Worm (Caenorhabditis elegans): Measurements from ENCODE around the gene irld-3.
A peak's percentile ranks its signal among the peaks of the same experiment; 100 is the strongest.

The irld-3 gene

DNA sequence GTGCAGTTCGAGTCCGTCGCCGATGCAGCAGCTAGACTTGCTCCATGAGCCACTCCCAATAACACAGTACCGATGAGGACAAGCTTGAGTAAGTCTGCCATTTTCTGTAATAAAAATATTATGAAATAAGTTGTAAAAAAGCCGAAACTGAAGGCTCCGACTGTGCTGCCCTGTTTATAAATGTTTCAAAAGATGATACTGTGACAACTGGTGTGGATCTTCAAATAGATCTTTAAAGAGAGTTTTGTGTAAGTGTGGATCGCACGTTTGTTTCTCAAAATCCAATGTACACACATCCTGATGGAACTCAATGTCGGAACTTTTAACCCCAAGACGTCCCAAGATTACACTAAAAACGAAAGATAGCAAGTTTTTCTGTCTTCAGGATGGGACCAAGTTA is 30.3 kb upstream of the irld-3 start, which contains the start of gene C36C5.15:
C36C5.15 (minus strand) TSS at position 101 of the 400 bp plus-strand sequence.
- TF ChIP-seq Y5F2A.4 (GFP tag; optimal IDR thresholded peaks at IDR 0.05), result no peak
- no peak for TF ChIP-seq zag-1 (tag; optimal IDR thresholded peaks at IDR 0.05)
- no peak for TF ChIP-seq nhr-6 (tag; optimal IDR thresholded peaks at IDR 0.05)
- TF ChIP-seq unc-62 (GFP tag; optimal IDR thresholded peaks at IDR 0.05 in 1 of 2), result no peak
- TF ChIP-seq unc-62 (tag; optimal IDR thresholded peaks at IDR 0.05), result no peak
- no peak for TF ChIP-seq mxl-3 (GFP tag; optimal IDR thresholded peaks at IDR 0.05)
- no peak for TF ChIP-seq F26F4.8 (GFP tag; conservative IDR thresholded peaks at IDR 0.05)
- TF ChIP-seq daf-19 (GFP tag; conservative IDR thresholded peaks at IDR 0.05), result no peak
- no peak for TF ChIP-seq nhr-111 (GFP tag; optimal IDR thresholded peaks at IDR 0.05)

DNA sequence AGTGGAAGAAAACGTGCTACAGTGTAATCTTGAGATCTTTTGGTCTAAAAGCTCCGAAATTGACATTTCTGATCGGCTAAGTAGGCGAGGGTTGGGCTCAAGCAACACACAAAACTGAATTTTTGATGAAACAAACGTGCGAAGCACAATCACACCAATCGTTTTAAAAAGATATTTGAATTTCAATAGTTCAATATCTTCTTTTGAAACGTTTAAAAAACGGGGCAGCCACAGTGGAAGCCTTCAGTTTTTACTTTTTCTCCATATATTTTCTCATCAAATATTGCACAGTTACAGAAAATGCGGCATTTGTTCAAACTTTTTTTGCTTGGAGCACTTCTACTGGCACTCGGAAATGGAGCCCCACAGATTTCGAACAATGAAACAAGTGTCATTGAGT is 27.9 kb upstream of the irld-3 start, which contains the start of gene C36C5.4:
C36C5.4 (plus strand) TSS at position 301 of the 400 bp plus-strand sequence.
- no peak for TF ChIP-seq mxl-2 (GFP tag; conservative IDR thresholded peaks at IDR 0.05)
- no peak for TF ChIP-seq ama-1 (optimal IDR thresholded peaks at IDR 0.05)
- no peak for TF ChIP-seq saeg-2 (GFP tag; IDR thresholded peaks at IDR 0.05)
- no peak for TF ChIP-seq hmg-1.1 (GFP tag; IDR thresholded peaks at IDR 0.05)
- no peak for TF ChIP-seq zip-2 (tag; optimal IDR thresholded peaks at IDR 0.05)
- TF ChIP-seq unc-39 (tag; optimal IDR thresholded peaks at IDR 0.05), result no peak
- TF ChIP-seq lin-13 (GFP tag; optimal IDR thresholded peaks at IDR 0.05), result no peak

DNA sequence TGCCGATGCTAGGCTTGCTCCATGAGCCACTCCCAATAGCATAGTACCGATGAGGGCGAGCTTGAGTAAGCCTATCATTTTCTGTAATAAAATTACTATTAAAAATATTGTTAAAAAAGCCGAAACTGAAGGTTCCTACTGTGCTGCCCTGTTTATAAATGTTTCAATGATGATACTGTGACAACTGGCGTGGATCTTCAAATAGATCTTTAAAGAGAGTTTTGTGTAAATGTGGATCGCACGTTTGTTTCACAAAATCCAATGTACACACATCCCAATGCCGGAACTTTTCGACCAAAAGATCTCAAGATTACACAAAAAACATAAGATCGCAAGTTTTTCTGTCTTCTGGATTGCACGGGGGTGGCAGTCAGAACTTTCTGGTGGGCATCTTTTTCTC is 27.1 kb upstream of the irld-3 start, which contains the start of gene C36C5.14:
C36C5.14 (minus strand) TSS at position 101 of the 400 bp plus-strand sequence.
- TF ChIP-seq lin-15B (tag; optimal IDR thresholded peaks at IDR 0.05), result no peak
- no peak for TF ChIP-seq duxl-1 (tag; optimal IDR thresholded peaks at IDR 0.05; ENCODE audit: poor library complexity)
- no peak for TF ChIP-seq zip-11 (GFP tag; IDR thresholded peaks at IDR 0.05)
- TF ChIP-seq ctbp-1 (GFP tag; IDR thresholded peaks at IDR 0.05), result no peak
- no peak for TF ChIP-seq dpl-1 (GFP tag; optimal IDR thresholded peaks at IDR 0.05)
- no peak for TF ChIP-seq jun-1 (tag; optimal IDR thresholded peaks at IDR 0.05)
- no peak for TF ChIP-seq hif-1 (tag; optimal IDR thresholded peaks at IDR 0.05)
- no peak for TF ChIP-seq dve-1 (tag; optimal IDR thresholded peaks at IDR 0.05; ENCODE audit: insufficient read depth)
- TF ChIP-seq unc-130 (GFP tag; optimal IDR thresholded peaks at IDR 0.05), result no peak
- no peak for TF ChIP-seq ZK337.2 (GFP tag; IDR thresholded peaks at IDR 0.05)
- no peak for TF ChIP-seq hlh-30 (tag; optimal IDR thresholded peaks at IDR 0.05; ENCODE audit: insufficient read depth)
- no peak for TF ChIP-seq fos-1 (tag; optimal IDR thresholded peaks at IDR 0.05)
- no peak for TF ChIP-seq arid-1 (GFP tag; conservative IDR thresholded peaks at IDR 0.05)
- TF ChIP-seq nhr-25 (tag; optimal IDR thresholded peaks at IDR 0.05; ENCODE audit: borderline replicate concordance, insufficient read depth), result no peak
- no peak for TF ChIP-seq nhr-237 (tag; optimal IDR thresholded peaks at IDR 0.05)

DNA sequence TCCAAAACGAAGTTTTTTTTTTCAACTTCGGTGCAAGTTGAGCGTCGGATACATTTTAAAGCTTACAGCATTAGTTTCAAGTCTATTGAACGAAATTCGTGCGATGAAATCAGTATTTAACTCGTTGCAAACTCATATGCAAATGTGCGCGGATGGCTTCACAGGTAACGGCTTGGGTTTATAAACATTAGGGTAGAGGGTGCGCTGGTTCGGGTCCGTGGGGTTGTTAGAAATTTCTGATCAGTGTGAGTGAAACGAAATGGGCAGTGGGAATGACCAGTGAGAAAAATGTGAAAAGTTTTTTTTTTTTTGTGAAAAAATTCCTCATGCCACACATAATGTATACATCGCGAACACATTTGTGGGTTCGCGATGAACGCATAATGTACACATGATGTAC is 24.8 kb upstream of the irld-3 start:
- TF ChIP-seq mdt-29 (GFP tag; IDR thresholded peaks at IDR 0.05), result peak; percentile 34; the same call in 1 of the 2 replicates
- TF ChIP-seq aha-1 (tag), result no peak
- TF ChIP-seq R02D3.7 (tag; optimal IDR thresholded peaks at IDR 0.05), result no peak
- TF ChIP-seq F49E8.2 (tag; optimal IDR thresholded peaks at IDR 0.05; ENCODE audit: borderline replicate concordance), result peak; percentile 66
- 0 out of 2 replicates have a peak, but pooled peaks have one; percentile 42 for TF ChIP-seq lin-1 (GFP tag; IDR thresholded peaks at IDR 0.05)
- no peak for TF ChIP-seq dpl-1 (GFP tag; optimal IDR thresholded peaks at IDR 0.05)
- TF ChIP-seq unc-130 (GFP tag; optimal IDR thresholded peaks at IDR 0.05), result peak; percentile 28
- TF ChIP-seq ZK337.2 (GFP tag; IDR thresholded peaks at IDR 0.05), result no peak
- TF ChIP-seq sdz-12 (GFP tag; optimal IDR thresholded peaks at IDR 0.05), result no peak
- no peak for TF ChIP-seq mes-2 (tag; optimal IDR thresholded peaks at IDR 0.05; ENCODE audit: poor library complexity, severe bottlenecking)
- TF ChIP-seq ctbp-1 (GFP tag; IDR thresholded peaks at IDR 0.05), result peak; percentile 47; the same call in 1 of the 2 replicates
- TF ChIP-seq rbr-2 (tag; optimal IDR thresholded peaks at IDR 0.05), result no peak
- no peak for TF ChIP-seq T20F7.1 (GFP tag; optimal IDR thresholded peaks at IDR 0.05)
- no peak for TF ChIP-seq nhr-237 (tag; optimal IDR thresholded peaks at IDR 0.05)
- peak; percentile 71; the same call in 1 of the 2 replicates for TF ChIP-seq F26F4.8 (GFP tag; conservative IDR thresholded peaks at IDR 0.05)
- peak; percentile 63 for TF ChIP-seq vab-7 (GFP tag; IDR thresholded peaks at IDR 0.05)
- peak in 1 of 2 experiments; percentile 31; a peak in 1 of 4 replicates for TF ChIP-seq madf-5 (GFP tag; IDR thresholded peaks at IDR 0.05)
- no peak for TF ChIP-seq tag-97 (GFP tag; IDR thresholded peaks at IDR 0.05)
- TF ChIP-seq unc-39 (tag; optimal IDR thresholded peaks at IDR 0.05), result no peak
- TF ChIP-seq ztf-7 (tag; optimal IDR thresholded peaks at IDR 0.05), result no peak
- TF ChIP-seq daf-8 (GFP tag; IDR thresholded peaks at IDR 0.05), result no peak
- peak; percentile 86 for TF ChIP-seq snpc-1.2 (GFP tag; IDR thresholded peaks at IDR 0.05)
